Fruit fly (Drosophila melanogaster) whole organism, adult: ENCODE measurements around the gene Gyf.

Experiments used
- CG11617 ChIP-seq: fragments of 200-800 bp; sonication (Bioruptor generic); optimal IDR thresholded peaks from 2 replicates; lab custom pipeline; 2017; ENCODE audit warnings: mild to moderate bottlenecking, missing biosample characterization, missing genetic modification reagents, missing genetic modification characterization
- CG12768 ChIP-seq: fragments of 200-800 bp; sonication (Bioruptor generic); optimal IDR thresholded peaks from 2 replicates; lab custom pipeline; 2017; ENCODE audit warnings: missing biosample characterization, missing genetic modification characterization, mild to moderate bottlenecking, moderate library complexity, missing genetic modification reagents
- CG14711 ChIP-seq: fragments of 200-800 bp; sonication (Bioruptor generic); optimal IDR thresholded peaks from 2 replicates; lab custom pipeline; 2018; ENCODE audit warnings: missing biosample characterization, mild to moderate bottlenecking, missing genetic modification characterization, moderate library complexity
- CG1620 ChIP-seq: fragments of 200-800 bp; sonication (Bioruptor generic); optimal IDR thresholded peaks from 2 replicates; lab custom pipeline; 2016; ENCODE audit warnings: missing biosample characterization, missing genetic modification characterization
- CG7101 ChIP-seq: fragments of 200-800 bp; sonication (Bioruptor generic); optimal IDR thresholded peaks from 2 replicates; lab custom pipeline; 2018; ENCODE audit warnings: missing biosample characterization, mild to moderate bottlenecking, missing genetic modification characterization, moderate library complexity
- Clk ChIP-seq: fragments of 200-800 bp; sonication (Bioruptor generic); optimal IDR thresholded peaks from 2 replicates; lab custom pipeline; 2017; ENCODE audit warnings: missing biosample characterization, missing genetic modification characterization
- Crg-1 ChIP-seq: fragments of 200-800 bp; sonication (Bioruptor generic); optimal IDR thresholded peaks from 2 replicates; lab custom pipeline; 2016; ENCODE audit warnings: missing biosample characterization, missing genetic modification characterization
- Mnt ChIP-seq: fragments of 200-800 bp; sonication (Bioruptor generic); optimal IDR thresholded peaks from 2 replicates; lab custom pipeline; 2016; ENCODE audit warnings: missing biosample characterization, mild to moderate bottlenecking, missing genetic modification characterization
- bab1 ChIP-seq: fragments of 200-800 bp; sonication (Bioruptor generic); optimal IDR thresholded peaks from 3 replicates; lab custom pipeline; 2019; ENCODE audit warnings: missing biosample characterization, mild to moderate bottlenecking, missing genetic modification characterization, moderate library complexity
- cnc ChIP-seq, 2 experiments: fragments of >200 bp; optimal IDR thresholded peaks; 2 replicates each; lab custom pipeline; 2017
- kay ChIP-seq: fragments of 200-800 bp; sonication (Bioruptor generic); peaks from one replicate; lab custom pipeline; 2016; ENCODE audit warnings: missing biosample characterization, missing genetic modification characterization, borderline replicate concordance
- pad ChIP-seq: fragments of 200-800 bp; sonication (Bioruptor generic); optimal IDR thresholded peaks from 3 replicates; lab custom pipeline; 2017; ENCODE audit warnings: missing biosample characterization, missing genetic modification characterization, mild to moderate bottlenecking, moderate library complexity, missing genetic modification reagents
- toe ChIP-seq: fragments of 200-800 bp; sonication (Bioruptor generic); optimal IDR thresholded peaks from 2 replicates; lab custom pipeline; 2016; ENCODE audit warnings: missing biosample characterization, missing genetic modification characterization

- TF ChIP-seq Clk (GFP tag; lab: Kevin White, UChicago), result no peak
- TF ChIP-seq Crg-1, result no peak
- TF ChIP-seq CG7101 (tag; lab: Kevin White, UChicago), result no peak
- no peak for TF ChIP-seq CG11617 (GFP tag; lab: Kevin White, UChicago)
- TF ChIP-seq CG12768 (GFP tag; lab: Kevin White, UChicago), result no peak
- no peak for TF ChIP-seq toe (GFP tag; lab: Kevin White, UChicago)
- no peak for TF ChIP-seq kay (GFP tag; lab: Kevin White, UChicago)
- TF ChIP-seq CG14711 (tag; lab: Kevin White, UChicago), result no peak
- no peak for TF ChIP-seq Mnt (GFP tag; lab: Kevin White, UChicago)
- no peak for TF ChIP-seq pad (GFP tag; lab: Kevin White, UChicago)
- TF ChIP-seq bab1 (GFP tag; lab: Kevin White, UChicago), result no peak
- no peak for TF ChIP-seq CG1620 (GFP tag; lab: Kevin White, UChicago)
- no peak for TF ChIP-seq cnc (optimal IDR thresholded peaks at IDR 0.05; lab: Kevin White, UChicago)
These were observed 56.0 kb downstream of the Gyf start for dm6 chr4:810864-811263.
